Worm (Caenorhabditis elegans): ENCODE measurements around the gene flr-1.

ce11 chrX:13412307-13412706 lies 44.0 kb downstream of the flr-1 start:
- no peak for TF ChIP-seq him-1 (tag; optimal IDR thresholded peaks at IDR 0.05)
- TF ChIP-seq dao-5 (tag; optimal IDR thresholded peaks at IDR 0.05): no peak
